Worm (Caenorhabditis elegans): Measurements from ENCODE around the gene clec-184.

- TF ChIP-seq pqm-1 (tag; optimal IDR thresholded peaks at IDR 0.05) (no peak), elt-2 (tag; optimal IDR thresholded peaks at IDR 0.05) (no peak), nhr-76 (tag; optimal IDR thresholded peaks at IDR 0.05) (no peak), ceh-82 (tag; optimal IDR thresholded peaks at IDR 0.05) (no peak), C34B4.2 (tag; optimal IDR thresholded peaks at IDR 0.05) (no peak), zag-1 (tag; optimal IDR thresholded peaks at IDR 0.05) (no peak), snpc-4 (tag; optimal IDR thresholded peaks at IDR 0.05) (no peak), nhr-84 (tag; optimal IDR thresholded peaks at IDR 0.05) (no peak)
Observed at ce11 chrIV:12410167-12410566, 22.3 kb upstream of the clec-184 start, which contains the start of gene acl-13.
